Worm (Caenorhabditis elegans) whole organism, mixed stage, embryonic: ENCODE measurements around the gene cyn-10.
"Not testable (repeated sequence)": the region's sequence is repeated elsewhere in the genome, so short reads cannot be mapped to it uniquely, and the experiment has no call there.

ENCODE experiments used
- M03D4.4 ChIP-seq: sonication (generic microtip); optimal IDR thresholded peaks from 2 replicates; lab custom pipeline; 2017; ENCODE audit warnings: mild to moderate bottlenecking, missing genetic modification characterization, missing compliant biosample characterization
- bed-3 ChIP-seq: fragments of 200-800 bp; sonication (Bioruptor generic); optimal IDR thresholded peaks from 3 replicates; lab custom pipeline; 2018; ENCODE audit warnings: mild to moderate bottlenecking, missing genetic modification characterization, moderate library complexity, missing compliant biosample characterization
- blmp-1 ChIP-seq: fragments of 150-350 bp; optimal IDR thresholded peaks from 2 replicates; lab custom pipeline; 2014; ENCODE audit warnings: missing biosample characterization, missing genetic modification characterization
- ceh-39 ChIP-seq: fragments of 150-350 bp; optimal IDR thresholded peaks from 2 replicates; lab custom pipeline; 2014; ENCODE audit warnings: missing biosample characterization, missing genetic modification characterization
- ceh-43 ChIP-seq: fragments of 200-800 bp; sonication (Bioruptor generic); optimal IDR thresholded peaks from 2 replicates; lab custom pipeline; 2018; ENCODE audit warnings: mild to moderate bottlenecking, missing genetic modification characterization, moderate library complexity, missing compliant biosample characterization
- ceh-83 ChIP-seq: fragments of 200-800 bp; sonication (Bioruptor generic); optimal IDR thresholded peaks from 2 replicates; lab custom pipeline; 2018; ENCODE audit warnings: mild to moderate bottlenecking, missing genetic modification characterization, missing compliant biosample characterization
- ces-1 ChIP-seq: fragments of 150-350 bp; optimal IDR thresholded peaks from 2 replicates; lab custom pipeline; 2014; ENCODE audit warnings: missing biosample characterization, missing genetic modification reagents, missing genetic modification characterization
- cnd-1 ChIP-seq: fragments of 200-800 bp; sonication (Bioruptor generic); optimal IDR thresholded peaks from 2 replicates; lab custom pipeline; 2018; ENCODE audit warnings: mild to moderate bottlenecking, missing genetic modification characterization, missing compliant biosample characterization
- elt-1 ChIP-seq: sonication (generic microtip); optimal IDR thresholded peaks from 2 replicates; lab custom pipeline; 2017; ENCODE audit warnings: missing genetic modification characterization, mild to moderate bottlenecking, missing compliant biosample characterization, antibody characterized with exemption, moderate library complexity, borderline replicate concordance; ENCODE audit not compliant: insufficient read depth
- elt-3 ChIP-seq: fragments of 150-350 bp; optimal IDR thresholded peaks from 2 replicates; lab custom pipeline; 2014; ENCODE audit warnings: missing biosample characterization, missing genetic modification characterization
- flh-1 ChIP-seq: fragments of 200-800 bp; sonication (Bioruptor generic); optimal IDR thresholded peaks from 2 replicates; lab custom pipeline; 2018; ENCODE audit warnings: mild to moderate bottlenecking, missing genetic modification characterization, moderate library complexity, missing compliant biosample characterization
- ham-2 ChIP-seq: fragments of 200-800 bp; sonication (Bioruptor generic); optimal IDR thresholded peaks from 2 replicates; lab custom pipeline; 2018; ENCODE audit warnings: mild to moderate bottlenecking, missing genetic modification characterization, missing compliant biosample characterization
- hlh-1 ChIP-seq: fragments of 150-350 bp; optimal IDR thresholded peaks from 2 replicates; lab custom pipeline; 2014; ENCODE audit warnings: missing biosample characterization, missing genetic modification reagents, missing genetic modification characterization
- lin-32 ChIP-seq: fragments of 200-800 bp; sonication (Bioruptor generic); optimal IDR thresholded peaks from 2 replicates; lab custom pipeline; 2018; ENCODE audit warnings: mild to moderate bottlenecking, missing genetic modification characterization, missing compliant biosample characterization
- lsy-2 ChIP-seq: fragments of 150-350 bp; optimal IDR thresholded peaks from 2 replicates; lab custom pipeline; 2014; ENCODE audit warnings: missing biosample characterization, missing genetic modification characterization
- mab-5 ChIP-seq: fragments of 150-350 bp; optimal IDR thresholded peaks from 2 replicates; lab custom pipeline; 2014; ENCODE audit warnings: missing biosample characterization, missing genetic modification characterization
- mep-1 ChIP-seq: fragments of 150-350 bp; optimal IDR thresholded peaks from 2 replicates; lab custom pipeline; 2017; ENCODE audit warnings: missing biosample characterization, missing genetic modification reagents, missing genetic modification characterization, inconsistent platforms
- mls-2 ChIP-seq: sonication (generic microtip); optimal IDR thresholded peaks from 2 replicates; lab custom pipeline; 2016; ENCODE audit warnings: mild to moderate bottlenecking, missing genetic modification characterization, moderate library complexity, missing compliant biosample characterization
- nhr-12 ChIP-seq: fragments of 150-350 bp; optimal IDR thresholded peaks from 2 replicates; lab custom pipeline; 2014; ENCODE audit warnings: missing biosample characterization, missing genetic modification characterization
- nhr-2 ChIP-seq: fragments of 150-350 bp; optimal IDR thresholded peaks from 2 replicates; lab custom pipeline; 2014; ENCODE audit warnings: missing biosample characterization, missing genetic modification characterization
- nhr-237 ChIP-seq: fragments of 150-350 bp; optimal IDR thresholded peaks from 2 replicates; lab custom pipeline; 2014; ENCODE audit warnings: missing biosample characterization, missing genetic modification characterization
- nhr-28 ChIP-seq: fragments of 150-350 bp; optimal IDR thresholded peaks from 2 replicates; lab custom pipeline; 2014; ENCODE audit warnings: missing biosample characterization, missing genetic modification characterization
- nhr-76 ChIP-seq: sonication (generic microtip); optimal IDR thresholded peaks from 2 replicates; lab custom pipeline; 2017; ENCODE audit warnings: missing biosample characterization, missing genetic modification characterization
- pha-4 ChIP-seq: fragments of 150-350 bp; optimal IDR thresholded peaks from 2 replicates; lab custom pipeline; 2018; ENCODE audit warnings: missing biosample characterization, missing genetic modification reagents, missing genetic modification characterization
- sem-2 ChIP-seq: fragments of 200-800 bp; sonication (Bioruptor generic); optimal IDR thresholded peaks from 2 replicates; lab custom pipeline; 2018; ENCODE audit warnings: mild to moderate bottlenecking, missing genetic modification characterization, missing compliant biosample characterization
- snpc-4 ChIP-seq: fragments of 150-350 bp; optimal IDR thresholded peaks from 2 replicates; lab custom pipeline; 2014; ENCODE audit warnings: missing biosample characterization, missing genetic modification characterization
- sptf-1 ChIP-seq: sonication (generic microtip); optimal IDR thresholded peaks from 2 replicates; lab custom pipeline; 2017; ENCODE audit warnings: mild to moderate bottlenecking, missing genetic modification characterization, moderate library complexity, missing compliant biosample characterization
- tbx-8 ChIP-seq: fragments of 200-800 bp; sonication (Bioruptor generic); optimal IDR thresholded peaks from 2 replicates; lab custom pipeline; 2018; ENCODE audit warnings: mild to moderate bottlenecking, missing genetic modification characterization, moderate library complexity, missing compliant biosample characterization
- unc-120 ChIP-seq: sonication (generic microtip); optimal IDR thresholded peaks from 2 replicates; lab custom pipeline; 2017; ENCODE audit warnings: missing genetic modification characterization, missing compliant biosample characterization; ENCODE audit not compliant: poor library complexity, severe bottlenecking
- unc-39 ChIP-seq: fragments of 150-350 bp; optimal IDR thresholded peaks from 2 replicates; lab custom pipeline; 2014; ENCODE audit warnings: missing biosample characterization, missing genetic modification characterization
- unc-62 ChIP-seq: fragments of 150-350 bp; optimal IDR thresholded peaks from 2 replicates; lab custom pipeline; 2014; ENCODE audit warnings: missing biosample characterization, missing genetic modification reagents, missing genetic modification characterization
- zip-8 ChIP-seq: fragments of 150-350 bp; optimal IDR thresholded peaks from 2 replicates; lab custom pipeline; 2014; ENCODE audit warnings: missing biosample characterization, missing genetic modification characterization

Gene cyn-10

ce11 chrII:6908689-6909088 is 4.5 kb downstream of the cyn-10 start:
- TF ChIP-seq cnd-1 (tag; lab: Kevin White, UChicago) (no peak), blmp-1 (tag; lab: Kevin White, UChicago) (no peak), lin-32 (no peak), nhr-12 (tag; lab: Kevin White, UChicago) (no peak), nhr-28 (tag; lab: Kevin White, UChicago) (no peak), nhr-76 (tag; lab: Kevin White, UChicago) (no peak), snpc-4 (tag; lab: Kevin White, UChicago) (no peak), ces-1 (no peak)

ce11 chrII:6907657-6908056 is 5.5 kb downstream of the cyn-10 start, which contains the start of gene B0252.3:
TSS of gene B0252.3 (minus strand) at chrII:6907757.
- not testable (repeated sequence) for TF ChIP-seq mls-2 (tag; lab: Kevin White, UChicago); sem-2 (GFP tag; lab: Kevin White, UChicago); tbx-8
- TF ChIP-seq, all 35 proteins: peak for 0; not testable (repeated sequence) for 35

ce11 chrII:6901795-6902194 is 11.4 kb downstream of the cyn-10 start, which contains the start of gene psmd-9:
TSS of gene psmd-9 (plus strand) at chrII:6902095.
- TF ChIP-seq elt-1 (tag; lab: Kevin White, UChicago): no peak
- TF ChIP-seq nhr-2 (tag; lab: Kevin White, UChicago): no peak
- no peak for TF ChIP-seq ceh-83 (GFP tag; lab: Kevin White, UChicago)
- no peak for TF ChIP-seq mls-2 (tag; lab: Kevin White, UChicago)
- no peak for TF ChIP-seq tbx-8
- no peak for TF ChIP-seq blmp-1 (tag; lab: Kevin White, UChicago)
- TF ChIP-seq nhr-237: no peak
- TF ChIP-seq elt-3: no peak
- TF ChIP-seq sem-2 (GFP tag; lab: Kevin White, UChicago): no peak
- TF ChIP-seq cnd-1 (tag; lab: Kevin White, UChicago): no peak
- no peak for TF ChIP-seq zip-8 (tag; lab: Kevin White, UChicago)
- TF ChIP-seq mep-1: no peak
- no peak for TF ChIP-seq ceh-39 (tag; lab: Kevin White, UChicago)
- no peak for TF ChIP-seq lsy-2 (tag; lab: Kevin White, UChicago)
- TF ChIP-seq hlh-1 (tag; lab: Kevin White, UChicago): no peak
- no peak for TF ChIP-seq ceh-43 (GFP tag; lab: Kevin White, UChicago)
- TF ChIP-seq bed-3 (GFP tag; lab: Kevin White, UChicago): no peak
- no peak for TF ChIP-seq pha-4 (tag; lab: Kevin White, UChicago)
- TF ChIP-seq sptf-1: no peak
- no peak for TF ChIP-seq ham-2

- TF ChIP-seq bed-3 (GFP tag; lab: Kevin White, UChicago) (no peak), ceh-83 (GFP tag; lab: Kevin White, UChicago) (no peak), unc-120 (no peak), snpc-4 (tag; lab: Kevin White, UChicago) (no peak)
Observed at ce11 chrII:6900708-6901107, 12.5 kb downstream of the cyn-10 start.

ce11 chrII:6898017-6898779 is 15.0 kb downstream of the cyn-10 start, which contains the start of gene hrpl-1:
TSS of gene hrpl-1 (plus strand) at chrII:6898729.
- TF ChIP-seq sem-2 (GFP tag; lab: Kevin White, UChicago): peak; percentile 52
- TF ChIP-seq elt-1 (tag; lab: Kevin White, UChicago): no peak
- TF ChIP-seq mep-1: no peak
- no peak for TF ChIP-seq mls-2 (tag; lab: Kevin White, UChicago)
- TF ChIP-seq lin-32: peak; percentile 14
- peak; percentile 28 for TF ChIP-seq tbx-8
- TF ChIP-seq ceh-83 (GFP tag; lab: Kevin White, UChicago): peak; percentile 62
- peak; percentile 26 for TF ChIP-seq lsy-2 (tag; lab: Kevin White, UChicago)
- peak; percentile 11 for TF ChIP-seq bed-3 (GFP tag; lab: Kevin White, UChicago)
- peak; percentile 59 for TF ChIP-seq cnd-1 (tag; lab: Kevin White, UChicago)
- no peak for TF ChIP-seq unc-62 (GFP tag; lab: Kevin White, UChicago)
- no peak for TF ChIP-seq unc-39 (tag; lab: Kevin White, UChicago)
- TF ChIP-seq sptf-1: peak; percentile 76
- no peak for TF ChIP-seq flh-1 (GFP tag; lab: Kevin White, UChicago)
- peak; percentile 73 for TF ChIP-seq M03D4.4 (tag; lab: Kevin White, UChicago)
- no peak for TF ChIP-seq nhr-76 (tag; lab: Kevin White, UChicago)
- no peak for TF ChIP-seq nhr-2 (tag; lab: Kevin White, UChicago)
- no peak for TF ChIP-seq mab-5 (tag; lab: Kevin White, UChicago)
